Fruit fly (Drosophila melanogaster) whole organism, wandering third instar larva: ENCODE results near the gene CG15597.
A peak's percentile ranks its signal among the peaks of the same experiment; 100 is the strongest.

ENCODE experiments used
- CG32264 ChIP-seq: fragments of 200-800 bp; sonication (Bioruptor generic); optimal IDR thresholded peaks from 2 replicates; lab custom pipeline; 2016; ENCODE audit warnings: missing biosample characterization, missing genetic modification characterization
- CG9705 ChIP-seq: fragments of 200-800 bp; sonication (Bioruptor generic); optimal IDR thresholded peaks from 2 replicates; lab custom pipeline; 2018; ENCODE audit warnings: missing biosample characterization, mild to moderate bottlenecking, missing genetic modification characterization
- CrebA ChIP-seq: fragments of 200-800 bp; sonication (Bioruptor generic); optimal IDR thresholded peaks from 2 replicates; lab custom pipeline; 2016; ENCODE audit warnings: missing biosample characterization, mild to moderate bottlenecking, missing genetic modification characterization, borderline replicate concordance
- Dif ChIP-seq: fragments of 200-275, 200-300 bp; sonication (Bioruptor generic); optimal IDR thresholded peaks from 2 replicates; lab custom pipeline; 2018; ENCODE audit warnings: missing biosample characterization, missing genetic modification characterization; ENCODE audit not compliant: partially characterized antibody
- GATAd ChIP-seq: sonication (Bioruptor generic); optimal IDR thresholded peaks from 2 replicates; lab custom pipeline; 2016; ENCODE audit warnings: missing biosample characterization, missing genetic modification characterization
- HLH106 ChIP-seq: fragments of 200-800 bp; optimal IDR thresholded peaks from 3 replicates; lab custom pipeline; 2019; ENCODE audit warnings: missing biosample characterization, mild to moderate bottlenecking, missing genetic modification characterization, moderate library complexity
- Hnf4 ChIP-seq: fragments of 200-800 bp; sonication (Bioruptor generic); optimal IDR thresholded peaks from 2 replicates; lab custom pipeline; 2016; ENCODE audit warnings: missing biosample characterization, mild to moderate bottlenecking, missing genetic modification characterization
- Hr78 ChIP-seq: fragments of >200 bp; optimal IDR thresholded peaks from 2 replicates; lab custom pipeline; 2017; ENCODE audit warnings: missing biosample characterization, missing genetic modification characterization
- Hr83 ChIP-seq: fragments of 200-300 bp; sonication (Bioruptor generic); optimal IDR thresholded peaks from 2 replicates; lab custom pipeline; 2016; ENCODE audit warnings: missing biosample characterization, mild to moderate bottlenecking, missing genetic modification characterization, moderate library complexity; ENCODE audit not compliant: poor library complexity, severe bottlenecking
- Jra ChIP-seq: sonication (Bioruptor generic); optimal IDR thresholded peaks from 2 replicates; lab custom pipeline; 2016; ENCODE audit warnings: missing biosample characterization, missing genetic modification characterization
- Myc ChIP-seq: fragments of >200 bp; optimal IDR thresholded peaks from 2 replicates; lab custom pipeline; 2017
- N ChIP-seq: fragments of >200 bp; optimal IDR thresholded peaks from 2 replicates; lab custom pipeline; 2018; ENCODE audit warnings: missing biosample characterization, missing external identifiers, missing genetic modification characterization
- OdsH ChIP-seq: fragments of 200-800 bp; sonication (Bioruptor generic); optimal IDR thresholded peaks from 2 replicates; lab custom pipeline; 2016; ENCODE audit warnings: missing biosample characterization, mild to moderate bottlenecking, missing genetic modification characterization
- Rel ChIP-seq, 2 experiments: fragments of 200-800 bp; sonication (Bioruptor generic) in 1 of 2; optimal IDR thresholded peaks; 2 replicates in 1 of 2; 3 replicates in 1 of 2; lab custom pipeline; 2016 to 2019; ENCODE audit warnings: mild to moderate bottlenecking in 2 of 2, missing biosample characterization in 2 of 2, missing genetic modification characterization in 2 of 2, moderate library complexity in 1 of 2
- Sp1 ChIP-seq: fragments of 200-800 bp; sonication (Bioruptor generic); optimal IDR thresholded peaks from 3 replicates; lab custom pipeline; 2019; ENCODE audit warnings: missing biosample characterization, mild to moderate bottlenecking, missing genetic modification characterization, moderate library complexity
- Vsx2 ChIP-seq: fragments of 200-300, 225-300 bp; sonication (Bioruptor generic); optimal IDR thresholded peaks from 2 replicates; lab custom pipeline; 2018; ENCODE audit warnings: missing biosample characterization, missing genetic modification characterization; ENCODE audit not compliant: partially characterized antibody
- br ChIP-seq: fragments of 200-800 bp; sonication (Bioruptor generic); optimal IDR thresholded peaks from 2 replicates; lab custom pipeline; 2016; ENCODE audit warnings: missing biosample characterization, missing genetic modification characterization
- brk ChIP-seq: fragments of 200-800 bp; sonication (Bioruptor generic); optimal IDR thresholded peaks from 2 replicates; lab custom pipeline; 2016; ENCODE audit warnings: missing biosample characterization, mild to moderate bottlenecking, missing genetic modification characterization
- dmrt93B ChIP-seq: fragments of 200-800 bp; sonication (Bioruptor generic); optimal IDR thresholded peaks from 2 replicates; lab custom pipeline; 2018; ENCODE audit warnings: missing biosample characterization, mild to moderate bottlenecking, missing genetic modification characterization
- dsf ChIP-seq: sonication (Bioruptor generic); optimal IDR thresholded peaks from 2 replicates; lab custom pipeline; 2016; ENCODE audit warnings: missing biosample characterization, missing genetic modification characterization, borderline replicate concordance
- foxo ChIP-seq, 2 experiments: fragments of 200-800 bp; sonication (Bioruptor generic); optimal IDR thresholded peaks; 2 replicates in 1 of 2; 3 replicates in 1 of 2; lab custom pipeline; 2016 to 2017; ENCODE audit warnings: missing biosample characterization in 2 of 2, missing genetic modification characterization in 2 of 2
- fru ChIP-seq: fragments of 200-800 bp; sonication (Bioruptor generic); optimal IDR thresholded peaks from 3 replicates; lab custom pipeline; 2016; ENCODE audit warnings: missing biosample characterization, mild to moderate bottlenecking, missing genetic modification characterization
- h ChIP-seq: fragments of 200-800 bp; sonication (Bioruptor generic); optimal IDR thresholded peaks from 3 replicates; lab custom pipeline; 2016; ENCODE audit warnings: missing biosample characterization, mild to moderate bottlenecking, missing genetic modification characterization
- jim ChIP-seq: fragments of 175-275, 200-325 bp; sonication (Bioruptor generic); optimal IDR thresholded peaks from 2 replicates; lab custom pipeline; 2016; ENCODE audit warnings: missing biosample characterization, mild to moderate bottlenecking, missing genetic modification characterization
- psq ChIP-seq: fragments of 200-800 bp; sonication (Bioruptor generic); optimal IDR thresholded peaks from 3 replicates; lab custom pipeline; 2017; ENCODE audit warnings: missing biosample characterization, mild to moderate bottlenecking, missing genetic modification characterization, moderate library complexity
- rgr ChIP-seq: fragments of 200-800 bp; sonication (Bioruptor generic); optimal IDR thresholded peaks from 3 replicates; lab custom pipeline; 2016; ENCODE audit warnings: missing biosample characterization, mild to moderate bottlenecking, missing genetic modification characterization
- sage ChIP-seq: fragments of 200-800 bp; sonication (Bioruptor generic); optimal IDR thresholded peaks from 2 replicates; lab custom pipeline; 2016; ENCODE audit warnings: missing biosample characterization, mild to moderate bottlenecking, missing genetic modification characterization
- sv ChIP-seq: fragments of 200-800 bp; sonication (Bioruptor generic); optimal IDR thresholded peaks from 3 replicates; lab custom pipeline; 2016; ENCODE audit warnings: missing biosample characterization, missing genetic modification characterization
- usp ChIP-seq: fragments of >200 bp; optimal IDR thresholded peaks from 2 replicates; lab custom pipeline; 2017; ENCODE audit warnings: missing biosample characterization, missing genetic modification characterization
- woc ChIP-seq: sonication (Bioruptor generic); optimal IDR thresholded peaks from 2 replicates; lab custom pipeline; 2016; ENCODE audit warnings: missing biosample characterization, mild to moderate bottlenecking, missing genetic modification characterization

CG15597 gene

DNA sequence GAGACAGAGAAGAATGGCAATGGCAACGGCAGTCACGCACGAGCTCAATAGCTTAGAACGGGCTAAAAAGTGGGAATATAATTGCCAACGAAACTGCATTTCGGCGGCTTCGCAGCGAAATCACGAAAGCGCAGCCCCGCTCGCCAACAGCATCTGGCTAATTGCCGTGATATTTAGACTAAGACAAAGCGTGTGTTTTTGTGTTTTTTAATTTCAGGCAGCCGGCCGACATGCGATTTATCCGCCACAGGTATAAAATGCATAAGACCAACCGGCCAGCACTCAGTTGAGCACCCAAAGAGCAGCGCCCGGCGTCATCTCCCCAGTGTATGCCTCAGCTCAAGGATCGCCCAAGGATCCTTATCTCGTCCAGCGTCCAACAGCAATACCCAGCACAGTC is 30.1 kb downstream of the CG15597 start, which contains the start of gene Osi8:
Gene Osi8 (plus strand): TSS at position 301 of the 400 bp plus-strand sequence.
- TF ChIP-seq CrebA (GFP tag; lab: Kevin White, UChicago) (no peak), sage (GFP tag; lab: Kevin White, UChicago) (no peak), Rel (GFP tag; optimal IDR thresholded peaks at IDR 0.05; lab: Kevin White, UChicago) (no peak), Rel (tag; optimal IDR thresholded peaks at IDR 0.05; lab: Kevin White, UChicago) (no peak), h (GFP tag; lab: Kevin White, UChicago) (no peak), foxo (GFP tag; optimal IDR thresholded peaks at IDR 0.05; lab: Kevin White, UChicago) (no peak), woc (GFP tag; lab: Kevin White, UChicago) (no peak), Sp1 (GFP tag; lab: Kevin White, UChicago) (no peak), sv (GFP tag; lab: Kevin White, UChicago) (no peak), fru (GFP tag; lab: Kevin White, UChicago) (no peak), HLH106 (tag; lab: Kevin White, UChicago) (no peak), Vsx2 (GFP tag; lab: Kevin White, UChicago) (no peak), CG9705 (GFP tag; lab: Kevin White, UChicago) (no peak), dsf (GFP tag; lab: Kevin White, UChicago) (no peak), jim (GFP tag; lab: Kevin White, UChicago) (no peak), Hr83 (no peak), OdsH (GFP tag; lab: Kevin White, UChicago) (no peak), Myc (no peak), usp (GFP tag; lab: Kevin White, UChicago) (no peak), brk (no peak), GATAd (GFP tag; lab: Kevin White, UChicago) (no peak)

DNA sequence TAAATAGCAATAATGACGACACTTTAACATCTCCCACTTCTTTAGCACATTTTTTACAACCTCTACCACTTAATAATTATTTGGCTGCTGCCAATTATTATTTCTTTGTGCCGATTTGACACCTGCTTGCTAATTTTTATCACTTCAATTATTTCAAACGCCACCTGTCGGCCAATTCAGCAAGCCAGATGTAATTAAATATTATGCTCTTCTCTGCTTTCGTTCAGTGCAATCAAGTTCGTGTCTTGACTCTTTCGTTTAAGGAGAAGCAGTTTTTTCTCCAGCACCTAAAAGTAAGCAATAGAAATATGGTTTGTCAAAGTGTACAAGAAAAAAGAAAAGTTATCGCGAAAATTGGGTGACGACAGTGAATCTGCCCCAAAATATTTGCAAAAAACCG is 30.6 kb downstream of the CG15597 start:
- peak; percentile 38 for TF ChIP-seq Myc
- no peak for TF ChIP-seq Sp1 (GFP tag; lab: Kevin White, UChicago)
- TF ChIP-seq rgr (GFP tag; lab: Kevin White, UChicago), result no peak
- no peak for TF ChIP-seq sage (GFP tag; lab: Kevin White, UChicago)
- TF ChIP-seq jim (GFP tag; lab: Kevin White, UChicago), result no peak
- no peak for TF ChIP-seq dsf (GFP tag; lab: Kevin White, UChicago)

DNA sequence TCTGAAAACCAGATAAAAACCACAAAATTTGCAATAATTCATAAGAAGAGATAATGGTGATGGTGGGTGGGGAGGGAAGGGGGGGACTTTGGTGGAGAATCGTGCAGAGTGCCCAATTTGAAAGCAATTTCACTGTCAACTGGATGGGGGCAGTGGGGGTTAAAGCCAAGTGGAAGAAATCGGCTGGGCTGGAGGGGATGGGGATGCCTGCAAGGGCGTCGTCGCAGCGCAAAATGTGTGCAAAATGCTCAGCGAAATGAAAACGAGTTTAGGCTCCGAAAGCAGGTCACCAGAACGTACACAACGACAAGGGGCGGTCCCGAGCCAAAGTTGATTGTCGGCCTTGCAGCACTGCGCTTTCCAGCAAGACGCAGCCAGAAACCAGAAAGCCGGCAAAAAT is 32.2 kb downstream of the CG15597 start:
- TF ChIP-seq Hr78 (GFP tag; lab: Kevin White, UChicago) (no peak), CG32264 (GFP tag; lab: Kevin White, UChicago) (no peak), HLH106 (tag; lab: Kevin White, UChicago) (no peak), foxo (GFP tag; optimal IDR thresholded peaks at IDR 0.05; lab: Kevin White, UChicago) (no peak), Rel (GFP tag; optimal IDR thresholded peaks at IDR 0.05; lab: Kevin White, UChicago) (no peak), Rel (tag; optimal IDR thresholded peaks at IDR 0.05; lab: Kevin White, UChicago) (no peak), usp (GFP tag; lab: Kevin White, UChicago) (no peak), br (GFP tag; lab: Kevin White, UChicago) (no peak), dmrt93B (GFP tag; lab: Kevin White, UChicago) (no peak), Hnf4 (no peak), psq (GFP tag; lab: Kevin White, UChicago) (no peak), Dif (GFP tag; lab: Kevin White, UChicago) (no peak), fru (GFP tag; lab: Kevin White, UChicago) (no peak), sage (GFP tag; lab: Kevin White, UChicago) (no peak)

DNA sequence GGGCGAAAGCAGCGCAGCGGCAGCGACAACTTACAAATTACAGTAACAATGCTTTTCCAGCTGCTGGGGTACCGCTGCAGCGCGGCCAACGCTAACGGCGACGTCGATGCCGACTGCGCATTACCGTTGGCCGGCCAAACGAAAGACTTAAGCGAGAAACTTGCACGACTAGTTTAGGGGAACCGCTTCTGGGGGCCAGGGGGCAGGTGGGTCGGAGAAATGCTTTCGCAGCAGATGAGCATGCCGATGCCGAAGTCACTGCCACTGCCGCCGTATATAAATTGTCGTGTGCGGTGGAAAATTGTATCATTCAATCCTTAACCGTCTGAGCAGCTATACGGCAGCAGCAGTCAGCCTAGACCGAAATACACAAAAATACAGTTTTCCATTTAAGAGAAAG is 36.3 kb downstream of the CG15597 start, which contains the start of gene Osi7:
Gene Osi7 (plus strand): TSS at position 301 of the 400 bp plus-strand sequence.
- TF ChIP-seq Hr83 (no peak), N (GFP tag; lab: Kevin White, UChicago) (no peak), HLH106 (tag; lab: Kevin White, UChicago) (no peak), CrebA (GFP tag; lab: Kevin White, UChicago) (no peak), Jra (no peak), usp (GFP tag; lab: Kevin White, UChicago) (no peak)

DNA sequence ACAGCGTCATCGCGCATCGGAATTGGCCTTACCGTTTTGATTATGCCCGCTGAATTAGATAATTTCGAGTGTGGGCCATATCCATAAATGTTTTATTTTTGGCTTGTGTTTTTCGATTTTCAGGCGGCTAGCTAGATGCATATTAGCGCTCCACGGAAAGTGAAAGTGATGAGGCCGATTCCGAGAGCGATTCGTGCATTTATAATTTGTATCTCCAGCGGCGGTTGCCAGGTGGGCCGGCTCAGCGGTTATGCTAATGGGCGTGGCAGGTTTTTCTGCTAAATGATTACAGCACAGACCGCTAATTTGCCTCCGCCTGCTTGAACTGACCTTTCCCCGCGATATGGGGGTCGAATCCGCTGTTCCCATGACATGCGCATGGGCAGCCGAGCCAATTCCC is 40.0 kb downstream of the CG15597 start:
- TF ChIP-seq sage (GFP tag; lab: Kevin White, UChicago), result no peak
